Fruit fly (Drosophila melanogaster) whole organism, embryonic: ENCODE data around the gene CG45079.

ENCODE experiments used
- Atf6 ChIP-seq: fragments of 200-800 bp; sonication (Bioruptor generic); IDR thresholded peaks from 2 replicates; pipeline ENCODE4 v1.3.6; 2022; ENCODE audit warnings: missing biosample characterization, missing genetic modification characterization
- CG10267 ChIP-seq: fragments of 200-800 bp; sonication (Bioruptor generic); optimal IDR thresholded peaks from 2 replicates; lab custom pipeline; 2018; ENCODE audit warnings: missing biosample characterization, mild to moderate bottlenecking, missing genetic modification characterization, moderate library complexity
- CG10366 ChIP-seq: fragments of 200-800 bp; sonication (Bioruptor generic); IDR thresholded peaks from 2 replicates; pipeline ENCODE4 v1.3.6; 2022; ENCODE audit warnings: missing biosample characterization, missing genetic modification characterization
- CG11695 ChIP-seq: fragments of 200-800 bp; sonication (Bioruptor generic); IDR thresholded peaks from 3 replicates; pipeline ENCODE4 v1.3.6; 2022; ENCODE audit warnings: missing biosample characterization, missing genetic modification characterization
- CG12155 ChIP-seq: fragments of 200-800 bp; sonication (Bioruptor generic); optimal IDR thresholded peaks from 3 replicates; lab custom pipeline; 2016; ENCODE audit warnings: missing biosample characterization, missing genetic modification characterization
- CG13287 ChIP-seq: fragments of 200-800 bp; sonication (Bioruptor generic); IDR thresholded peaks from 2 replicates; pipeline ENCODE4 v1.3.6; 2022; ENCODE audit warnings: missing biosample characterization, missing genetic modification characterization; ENCODE audit not compliant: partially characterized antibody
- CG14667 ChIP-seq: fragments of 200-800 bp; sonication (Bioruptor generic); IDR thresholded peaks from 2 replicates; pipeline ENCODE4 v1.3.6; 2022; ENCODE audit warnings: missing biosample characterization, missing genetic modification characterization
- CG15514 ChIP-seq: fragments of 200-800 bp; sonication (Bioruptor generic); optimal IDR thresholded peaks from 3 replicates; lab custom pipeline; 2017; ENCODE audit warnings: missing biosample characterization, missing genetic modification characterization, mild to moderate bottlenecking, moderate library complexity, missing genetic modification reagents
- CG1647 ChIP-seq: fragments of 200-800 bp; sonication (Bioruptor generic); optimal IDR thresholded peaks from 3 replicates; lab custom pipeline; 2016; ENCODE audit warnings: missing biosample characterization, missing genetic modification characterization
- CG17568 ChIP-seq: fragments of 200-800 bp; sonication (Bioruptor generic); optimal IDR thresholded peaks from 2 replicates; lab custom pipeline; 2018; ENCODE audit warnings: missing biosample characterization, mild to moderate bottlenecking, missing genetic modification characterization, moderate library complexity
- CG18764 ChIP-seq: fragments of 200-800 bp; sonication (Bioruptor generic); optimal IDR thresholded peaks from 3 replicates; lab custom pipeline; 2016; ENCODE audit warnings: missing biosample characterization, missing genetic modification characterization
- CG2199 ChIP-seq: fragments of 200-800 bp; sonication (Bioruptor generic); IDR thresholded peaks from 3 replicates; pipeline ENCODE4 v1.3.6; 2022; ENCODE audit warnings: missing biosample characterization, missing genetic modification characterization
- CG3163 ChIP-seq: fragments of 200-800 bp; sonication (Bioruptor generic); optimal IDR thresholded peaks from 3 replicates; lab custom pipeline; 2016; ENCODE audit warnings: missing biosample characterization, missing genetic modification characterization
- CG34224 ChIP-seq: fragments of 200-800 bp; sonication (Bioruptor generic); IDR thresholded peaks from 3 replicates; pipeline ENCODE4 v1.3.6; 2022; ENCODE audit warnings: missing biosample characterization, missing genetic modification characterization; ENCODE audit not compliant: partially characterized antibody
- CG4617 ChIP-seq: fragments of 200-800 bp; sonication (Bioruptor generic); optimal IDR thresholded peaks from 3 replicates; lab custom pipeline; 2016; ENCODE audit warnings: missing biosample characterization, missing genetic modification characterization, borderline replicate concordance
- CG7786 ChIP-seq: fragments of 200-800 bp; sonication (Bioruptor generic); optimal IDR thresholded peaks from 2 replicates; lab custom pipeline; 2016; ENCODE audit warnings: missing biosample characterization, missing genetic modification characterization
- CG7839 ChIP-seq: fragments of 200-800 bp; sonication (Bioruptor generic); optimal IDR thresholded peaks from 3 replicates; lab custom pipeline; 2018; ENCODE audit warnings: missing biosample characterization, mild to moderate bottlenecking, missing genetic modification characterization, moderate library complexity
- CG7928 ChIP-seq: fragments of 200-800 bp; sonication (Bioruptor generic); optimal IDR thresholded peaks from 2 replicates; lab custom pipeline; 2017; ENCODE audit warnings: missing biosample characterization, mild to moderate bottlenecking, missing genetic modification characterization
- CrebB ChIP-seq: fragments of 200-800 bp; sonication (Bioruptor generic); optimal IDR thresholded peaks from 3 replicates; lab custom pipeline; 2018; ENCODE audit warnings: missing biosample characterization, mild to moderate bottlenecking, missing genetic modification characterization
- Dp ChIP-seq: fragments of 200-800 bp; sonication (Bioruptor generic); optimal IDR thresholded peaks from 2 replicates; lab custom pipeline; 2018; ENCODE audit warnings: missing biosample characterization, mild to moderate bottlenecking, missing genetic modification characterization, moderate library complexity
- Dref ChIP-seq: fragments of 200-800 bp; sonication (Bioruptor generic); IDR thresholded peaks from 2 replicates; pipeline ENCODE4 v1.3.6; 2022; ENCODE audit warnings: missing biosample characterization, missing genetic modification characterization
- Fer1 ChIP-seq: fragments of 200-800 bp; sonication (Bioruptor generic); optimal IDR thresholded peaks from 2 replicates; lab custom pipeline; 2017; ENCODE audit warnings: missing biosample characterization, mild to moderate bottlenecking, missing genetic modification characterization
- Fer3 ChIP-seq: fragments of 200-800 bp; sonication (Bioruptor generic); optimal IDR thresholded peaks from 2 replicates; lab custom pipeline; 2018; ENCODE audit warnings: missing biosample characterization, mild to moderate bottlenecking, missing genetic modification characterization, moderate library complexity
- Gsc ChIP-seq: fragments of 200-800 bp; sonication (Bioruptor generic); IDR thresholded peaks from 2 replicates; pipeline ENCODE4 v1.3.6; 2022; ENCODE audit warnings: missing biosample characterization, missing genetic modification characterization
- HHEX ChIP-seq: fragments of 200-800 bp; sonication (Bioruptor generic); optimal IDR thresholded peaks from 3 replicates; lab custom pipeline; 2017; ENCODE audit warnings: missing biosample characterization, mild to moderate bottlenecking, missing genetic modification characterization, missing genetic modification reagents
- Hsf ChIP-seq: fragments of 200-800 bp; sonication (Bioruptor generic); optimal IDR thresholded peaks from 3 replicates; lab custom pipeline; 2016; ENCODE audit warnings: missing biosample characterization, missing genetic modification characterization
- MESR4 ChIP-seq: fragments of 200-800 bp; sonication (Bioruptor generic); optimal IDR thresholded peaks from 2 replicates; lab custom pipeline; 2018; ENCODE audit warnings: missing biosample characterization, mild to moderate bottlenecking, missing genetic modification characterization, moderate library complexity
- Max ChIP-seq: fragments of 200-800 bp; sonication (Bioruptor generic); optimal IDR thresholded peaks from 2 replicates; lab custom pipeline; 2016; ENCODE audit warnings: missing biosample characterization, mild to moderate bottlenecking, missing genetic modification characterization
- NC2β ChIP-seq: fragments of 200-800 bp; sonication (Bioruptor generic); optimal IDR thresholded peaks from 2 replicates; lab custom pipeline; 2016; ENCODE audit warnings: missing biosample characterization, missing genetic modification characterization
- Opbp ChIP-seq: fragments of 200-800 bp; sonication (Bioruptor generic); IDR thresholded peaks from 3 replicates; pipeline ENCODE4 v1.3.6; 2022; ENCODE audit warnings: missing biosample characterization, missing genetic modification characterization; ENCODE audit not compliant: partially characterized antibody
- Pdp1 ChIP-seq, 2 experiments: fragments of 200-800 bp; sonication (Bioruptor generic); optimal IDR thresholded peaks; 3 replicates each; lab custom pipeline; 2016; ENCODE audit warnings: missing biosample characterization in 2 of 2, missing genetic modification characterization in 2 of 2, mild to moderate bottlenecking in 1 of 2, moderate library complexity in 1 of 2
- Xbp1 ChIP-seq: fragments of 200-800 bp; sonication (Bioruptor generic); optimal IDR thresholded peaks from 3 replicates; lab custom pipeline; 2016; ENCODE audit warnings: missing biosample characterization, mild to moderate bottlenecking, missing genetic modification characterization
- YL-1 ChIP-seq: fragments of 200-800 bp; sonication (Bioruptor generic); optimal IDR thresholded peaks from 3 replicates; lab custom pipeline; 2017; ENCODE audit warnings: missing biosample characterization, mild to moderate bottlenecking, missing genetic modification characterization
- ac ChIP-seq: fragments of 200-800 bp; sonication (Bioruptor generic); optimal IDR thresholded peaks from 3 replicates; lab custom pipeline; 2017; ENCODE audit warnings: missing biosample characterization, mild to moderate bottlenecking, missing genetic modification characterization
- cad ChIP-seq: fragments of >200 bp; optimal IDR thresholded peaks from 2 replicates; lab custom pipeline; 2017; ENCODE audit warnings: missing biosample characterization, missing genetic modification characterization
- cas ChIP-seq: fragments of 200-800 bp; sonication (Bioruptor generic); IDR thresholded peaks from 2 replicates; pipeline ENCODE4 v1.3.6; 2022; ENCODE audit warnings: missing biosample characterization, missing genetic modification characterization
- dmrt99B ChIP-seq: fragments of 200-800 bp; sonication (Bioruptor generic); optimal IDR thresholded peaks from 2 replicates; lab custom pipeline; 2018; ENCODE audit warnings: missing biosample characterization, mild to moderate bottlenecking, missing genetic modification characterization, moderate library complexity
- ewg ChIP-seq: fragments of 200-800 bp; sonication (Bioruptor generic); optimal IDR thresholded peaks from 3 replicates; lab custom pipeline; 2017; ENCODE audit warnings: mild to moderate bottlenecking, missing biosample characterization, missing genetic modification reagents, missing genetic modification characterization
- insv ChIP-seq, 2 experiments: fragments of 200-800 bp; sonication (Bioruptor generic); optimal IDR thresholded peaks; 3 replicates each; lab custom pipeline; 2016 to 2018; ENCODE audit warnings: missing biosample characterization in 2 of 2, missing genetic modification characterization in 2 of 2
- jigr1 ChIP-seq: fragments of 200-800 bp; sonication (Bioruptor generic); IDR thresholded peaks from 3 replicates; pipeline ENCODE4 v1.3.6; 2022; ENCODE audit warnings: missing biosample characterization, missing genetic modification characterization
- kay ChIP-seq: fragments of 200-800 bp; sonication (Bioruptor generic); optimal IDR thresholded peaks from 2 replicates; lab custom pipeline; 2016; ENCODE audit warnings: missing biosample characterization, missing genetic modification characterization
- lola ChIP-seq, 3 experiments: fragments of >200 bp in 2 of 3; fragments of 200-800 bp in 1 of 3; sonication (Bioruptor generic) in 1 of 3; optimal IDR thresholded peaks; 2 replicates each; lab custom pipeline; 2017 to 2019; ENCODE audit warnings: missing biosample characterization in 3 of 3, missing genetic modification characterization in 3 of 3, mild to moderate bottlenecking in 1 of 3, moderate library complexity in 1 of 3
- maf-S ChIP-seq: fragments of 200-800 bp; sonication (Bioruptor generic); optimal IDR thresholded peaks from 2 replicates; lab custom pipeline; 2016; ENCODE audit warnings: missing biosample characterization, missing genetic modification characterization
- phol ChIP-seq: fragments of 200-800 bp; sonication (Bioruptor generic); optimal IDR thresholded peaks from 3 replicates; lab custom pipeline; 2018; ENCODE audit warnings: missing biosample characterization, mild to moderate bottlenecking, missing genetic modification characterization, moderate library complexity
- pum ChIP-seq: fragments of 200-800 bp; sonication (Bioruptor generic); optimal IDR thresholded peaks from 2 replicates; lab custom pipeline; 2016; ENCODE audit warnings: missing biosample characterization, missing genetic modification characterization
- sna ChIP-seq: fragments of 200-800 bp; sonication (Bioruptor generic); IDR thresholded peaks from 2 replicates; pipeline ENCODE4 v1.3.6; 2022; ENCODE audit warnings: missing biosample characterization, missing genetic modification characterization; ENCODE audit not compliant: partially characterized antibody
- stc ChIP-seq: fragments of 200-800 bp; sonication (Bioruptor generic); IDR thresholded peaks from 2 replicates; pipeline ENCODE4 v1.3.6; 2022; ENCODE audit warnings: missing biosample characterization, missing genetic modification characterization
- wdn ChIP-seq: fragments of 200-800 bp; sonication (Bioruptor generic); IDR thresholded peaks from 2 replicates; pipeline ENCODE4 v1.3.6; 2022; ENCODE audit warnings: missing biosample characterization, missing genetic modification characterization
- z ChIP-seq: fragments of 200-800 bp; sonication (Bioruptor generic); IDR thresholded peaks from 3 replicates; pipeline ENCODE4 v1.3.6; 2022; ENCODE audit warnings: missing biosample characterization, missing genetic modification characterization

Gene CG45079

dm6 chr3R:17079859-17080255, 44.4 kb upstream of the CG45079 start, which contains the start of the genes Keap1 and kuk (continued):
- TF ChIP-seq Max (GFP tag; lab: Kevin White, UChicago) (peak; percentile 89), Pdp1 (GFP tag; optimal IDR thresholded peaks at IDR 0.05; lab: Kevin White, UChicago) (peak; percentile 58 to 82), Xbp1 (peak; percentile 71), stc (GFP tag; lab: Robert Waterston, UW) (no peak), CG7839 (tag; lab: Kevin White, UChicago) (peak; percentile 13), insv (GFP tag; optimal IDR thresholded peaks at IDR 0.05; lab: Kevin White, UChicago) (peak in 1 of 2 experiments; percentile 57), kay (GFP tag; lab: Kevin White, UChicago) (no peak), sna (GFP tag; lab: Robert Waterston, UW) (peak; percentile 72), CG11695 (0 out of 3 replicates have a peak, but pooled peaks have one; percentile 14), CG10366 (peak; percentile 44), YL-1 (GFP tag; lab: Kevin White, UChicago) (no peak), Opbp (GFP tag; lab: Robert Waterston, UW) (peak; percentile 71), Fer1 (GFP tag; lab: Kevin White, UChicago) (peak; percentile 37), CrebB (no peak), Atf6 (GFP tag; lab: Robert Waterston, UW) (no peak), Dref (GFP tag; lab: Robert Waterston, UW) (peak; percentile 62), lola (GFP tag; optimal IDR thresholded peaks at IDR 0.05; lab: Kevin White, UChicago) (no peak), HHEX (GFP tag; lab: Kevin White, UChicago) (peak; percentile 54), ac (GFP tag; lab: Kevin White, UChicago) (no peak), ewg (GFP tag; lab: Kevin White, UChicago) (peak; percentile 58), Fer3 (peak; percentile 34), Gsc (GFP tag; lab: Robert Waterston, UW) (no peak), Dp (peak; percentile 71), dmrt99B (tag; lab: Kevin White, UChicago) (no peak), CG4617 (GFP tag; lab: Kevin White, UChicago) (peak; percentile 86), z (GFP tag; lab: Robert Waterston, UW) (no peak), CG12155 (peak; percentile 58), CG34224 (peak; percentile 53), pum (GFP tag; lab: Kevin White, UChicago) (peak; percentile 63), cas (GFP tag; lab: Robert Waterston, UW) (peak; percentile 40; the same call in 1 of the 2 replicates), phol (tag; lab: Kevin White, UChicago) (peak; percentile 25), CG14667 (GFP tag; lab: Robert Waterston, UW) (no peak)

DNA sequence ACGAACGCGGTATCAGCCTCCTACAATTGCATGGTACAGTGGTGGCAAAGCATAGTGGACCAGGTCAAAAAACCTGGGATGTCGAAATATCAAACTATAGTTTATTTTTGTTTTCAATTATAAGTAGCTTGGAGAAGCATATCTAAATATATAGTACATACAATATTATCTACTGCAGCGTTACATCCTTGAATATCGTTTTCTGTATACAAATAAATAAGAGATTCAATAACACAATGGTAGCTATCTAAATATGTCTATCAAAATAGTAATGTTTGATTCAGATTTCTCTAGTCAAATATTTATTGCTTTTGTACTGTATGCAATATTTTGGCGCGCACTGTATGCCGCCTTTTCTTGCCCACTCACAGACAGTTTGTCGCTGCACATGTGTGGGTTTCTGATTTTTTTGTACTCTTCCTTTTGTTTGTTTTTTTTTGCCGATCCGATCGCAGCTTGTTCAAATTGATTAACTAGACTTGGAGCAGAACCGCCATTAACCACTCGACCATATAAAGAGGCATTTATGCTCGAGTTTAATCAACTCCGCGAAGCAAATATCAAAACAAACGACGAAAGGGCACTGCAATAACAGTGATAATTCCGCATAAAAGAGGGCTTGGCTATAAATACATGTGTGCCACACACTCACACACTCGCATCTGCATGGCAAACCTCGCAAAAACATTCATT, 43.5 kb upstream of the CG45079 start:
- TF ChIP-seq Dp (no peak), cad (GFP tag; lab: Kevin White, UChicago) (no peak), CG10267 (tag; lab: Kevin White, UChicago) (peak; percentile 90), maf-S (GFP tag; lab: Kevin White, UChicago) (peak; percentile 87), NC2β (GFP tag; lab: Kevin White, UChicago) (peak; percentile 85), CG1647 (GFP tag; lab: Kevin White, UChicago) (peak; percentile 73), CG3163 (peak; percentile 61), wdn (GFP tag; lab: Robert Waterston, UW) (peak; percentile 82), CG13287 (GFP tag; lab: Robert Waterston, UW) (no peak), CG2199 (GFP tag; lab: Robert Waterston, UW) (peak; percentile 87), CG7786 (GFP tag; lab: Kevin White, UChicago) (peak; percentile 88), MESR4 (GFP tag; lab: Kevin White, UChicago) (peak; percentile 15), CG15514 (GFP tag; lab: Kevin White, UChicago) (peak; percentile 80), CG17568 (GFP tag; lab: Kevin White, UChicago) (peak; percentile 92), Hsf (GFP tag; lab: Kevin White, UChicago) (peak; percentile 95), CG7928 (GFP tag; lab: Kevin White, UChicago) (peak; percentile 70), CG18764 (GFP tag; lab: Kevin White, UChicago) (peak; percentile 91), jigr1 (peak; percentile 86; the same call in 2 of the 3 replicates)
